Fruit fly (Drosophila melanogaster) whole organism: ENCODE results near the gene CG3119.

Source experiments
- Dll ChIP-seq: fragments of >200 bp; optimal IDR thresholded peaks from 2 replicates; lab custom pipeline; 2017
- EcR ChIP-seq, 2 experiments: fragments of >200 bp; optimal IDR thresholded peaks; 2 replicates each; lab custom pipeline; 2017; ENCODE audit warnings: missing biosample characterization in 2 of 2, missing genetic modification characterization in 2 of 2, missing genetic modification reagents in 2 of 2

DNA sequence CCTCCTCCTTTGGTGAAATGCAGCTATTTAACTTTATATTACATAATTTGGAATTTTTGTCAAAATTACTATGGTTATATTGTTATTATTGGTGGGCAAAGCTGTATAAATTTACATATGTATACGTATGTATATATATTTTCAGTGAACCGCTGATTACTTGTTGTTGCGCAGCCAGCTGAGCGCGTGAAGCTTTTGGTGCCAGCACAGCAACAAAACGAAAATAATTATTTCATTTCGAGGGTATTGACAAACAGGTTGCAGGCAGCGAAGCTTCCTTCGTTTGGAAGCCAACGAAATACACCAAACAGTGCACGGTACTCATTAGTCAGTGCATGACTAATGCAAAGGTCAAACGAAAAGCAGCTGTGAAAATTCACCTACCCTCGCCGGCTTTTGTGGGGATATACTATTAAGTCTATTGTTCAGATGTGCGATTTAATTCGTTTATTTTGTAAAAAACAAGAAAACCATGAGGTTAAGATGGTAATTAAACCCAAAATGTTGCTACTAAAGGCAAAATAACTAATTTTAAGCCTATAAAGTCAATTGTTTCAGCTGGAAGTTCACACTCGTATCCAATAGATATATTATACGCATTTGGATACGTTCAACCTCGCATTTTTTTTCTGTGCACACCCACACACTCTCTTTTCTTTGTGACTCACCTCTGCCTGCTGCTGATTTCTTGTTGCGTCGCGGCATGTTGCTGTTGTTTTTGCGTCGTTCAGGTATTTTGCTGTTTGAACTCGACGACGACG is 35.5 kb upstream of the CG3119 start:
- no peak for TF ChIP-seq EcR (GFP tag; optimal IDR thresholded peaks at IDR 0.05; lab: Kevin White, UChicago)
- TF ChIP-seq Dll (lab: Kevin White, UChicago) = no peak
